ENCODE assay signal across 4 fruit fly cellular contexts in the genomic region with DNA sequence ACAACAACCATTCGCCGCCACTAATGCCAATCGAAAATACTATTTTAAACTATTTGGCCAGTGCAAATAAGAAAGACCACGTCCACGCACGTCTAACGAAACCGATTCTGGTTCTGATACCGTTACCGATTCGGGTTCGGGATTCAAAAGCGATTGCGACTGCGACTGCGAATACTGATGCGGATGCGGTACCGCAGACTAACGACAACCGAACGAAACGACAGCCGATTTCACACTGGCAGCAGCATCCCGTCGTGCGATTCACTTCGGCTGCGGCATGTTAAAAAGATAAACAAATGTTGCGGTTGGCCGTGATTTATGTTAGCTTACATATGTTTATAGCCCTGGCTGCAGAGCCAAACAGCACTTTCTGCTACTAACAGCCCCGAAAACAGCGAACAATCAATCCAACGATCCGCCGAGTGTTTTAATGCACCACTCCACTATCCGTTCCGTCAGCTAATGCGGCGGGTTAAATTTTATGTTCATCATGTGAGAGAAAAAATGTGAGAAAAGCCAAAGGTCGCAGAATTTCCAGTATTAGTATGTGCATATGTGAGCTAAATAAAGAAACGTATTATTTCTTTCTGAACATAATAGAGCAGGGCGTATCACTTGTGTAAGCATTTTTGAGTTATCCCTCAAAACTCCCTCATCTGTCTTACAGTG.
A peak's percentile ranks its signal among the peaks of the same experiment; 100 is the strongest.
TF ChIP-seq lines count a peak whose summit lies in the region.

DIP-epsilon (minus strand) TSS at position 238 of the 669 bp plus-strand sequence.

- TF ChIP-seq CTCF in whole organism, embryonic (GFP tag; optimal IDR thresholded peaks at IDR 0.05; lab: Kevin White, UChicago), result no peak

TF ChIP-seq in whole organism, embryonic, 481 proteins besides CTCF, POLR2A, EP300 and RAD21 (continues in another document):
- peak; percentile 19; the same call in 1 of the 2 replicates for TF ChIP-seq amos (GFP tag; IDR thresholded peaks at IDR 0.05; lab: Robert Waterston, UW; ENCODE audit: partially characterized antibody)
- no peak for TF ChIP-seq CG1233 (GFP tag; optimal IDR thresholded peaks at IDR 0.05; lab: Kevin White, UChicago)
- TF ChIP-seq CG8359 (GFP tag; optimal IDR thresholded peaks at IDR 0.05; lab: Kevin White, UChicago; ENCODE audit: borderline replicate concordance), result no peak
- TF ChIP-seq gcm2 (GFP tag; optimal IDR thresholded peaks at IDR 0.05; lab: Kevin White, UChicago), result no peak
- no peak for TF ChIP-seq zfh2 (GFP tag; optimal IDR thresholded peaks at IDR 0.05; lab: Kevin White, UChicago)
- TF ChIP-seq CG13287 (GFP tag; IDR thresholded peaks at IDR 0.05; lab: Robert Waterston, UW; ENCODE audit: partially characterized antibody), result peak; percentile 24; the same call in 1 of the 2 replicates
- TF ChIP-seq CG8290 (GFP tag; optimal IDR thresholded peaks at IDR 0.05; lab: Kevin White, UChicago), result no peak
- TF ChIP-seq CG8290 (tag; optimal IDR thresholded peaks at IDR 0.05; lab: Kevin White, UChicago), result no peak
- TF ChIP-seq lmd (GFP tag; IDR thresholded peaks at IDR 0.05; lab: Robert Waterston, UW), result no peak
- no peak for TF ChIP-seq Taf1 (GFP tag; IDR thresholded peaks at IDR 0.05; lab: Robert Waterston, UW)
- TF ChIP-seq CG17359 (tag; optimal IDR thresholded peaks at IDR 0.05; lab: Kevin White, UChicago), result no peak
- no peak for TF ChIP-seq dmrt11E (tag; optimal IDR thresholded peaks at IDR 0.05; lab: Kevin White, UChicago)
- TF ChIP-seq vfl (GFP tag; optimal IDR thresholded peaks at IDR 0.05; lab: Kevin White, UChicago), result no peak
- peak in 1 of 2 experiments; percentile 63 for TF ChIP-seq Hr78 (GFP tag; optimal IDR thresholded peaks at IDR 0.05; lab: Kevin White, UChicago)
- TF ChIP-seq pho (GFP tag; optimal IDR thresholded peaks at IDR 0.05; lab: Kevin White, UChicago), result no peak
- no peak for TF ChIP-seq sisA (GFP tag; IDR thresholded peaks at IDR 0.05; lab: Robert Waterston, UW)
- no peak for TF ChIP-seq CHES-1-like (GFP tag; optimal IDR thresholded peaks at IDR 0.05; lab: Kevin White, UChicago)
- no peak for TF ChIP-seq Sry-β (GFP tag; optimal IDR thresholded peaks at IDR 0.05; lab: Kevin White, UChicago)
- TF ChIP-seq Max (GFP tag; optimal IDR thresholded peaks at IDR 0.05; lab: Kevin White, UChicago), result no peak
- no peak for TF ChIP-seq tna (GFP tag; IDR thresholded peaks at IDR 0.05; lab: Robert Waterston, UW; ENCODE audit: partially characterized antibody)

TF ChIP-seq in whole organism, prepupa, 60 proteins besides CTCF, POLR2A, EP300 and RAD21:
- peak; percentile 33 for TF ChIP-seq Eip78C (GFP tag; lab: Kevin White, UChicago)
- peak; percentile 23 for TF ChIP-seq Eip75B (GFP tag; optimal IDR thresholded peaks at IDR 0.05; lab: Kevin White, UChicago)
- no peak for TF ChIP-seq CG8632 (GFP tag; optimal IDR thresholded peaks at IDR 0.05; lab: Kevin White, UChicago)
- TF ChIP-seq eg (GFP tag; IDR thresholded peaks at IDR 0.05; lab: Robert Waterston, UW), result 0 out of 3 replicates have a peak, but pooled peaks have one; percentile 35
- TF ChIP-seq svp (GFP tag; lab: Kevin White, UChicago), result peak; percentile 30
- no peak for TF ChIP-seq pdm3 (GFP tag; optimal IDR thresholded peaks at IDR 0.05; lab: Kevin White, UChicago)

TF ChIP-seq in whole organism, pupa, 21 proteins besides CTCF, POLR2A, EP300 and RAD21:
- TF ChIP-seq CG4496 (GFP tag; IDR thresholded peaks at IDR 0.05; lab: Robert Waterston, UW) (peak; percentile 27; the same call in 1 of the 3 replicates), Snoo (tag; optimal IDR thresholded peaks at IDR 0.05; lab: Kevin White, UChicago) (no peak)
TF ChIP-seq in whole organism, pupa: peak in this region for 1.

TF ChIP-seq in whole organism, wandering third instar larva, 38 proteins besides CTCF, POLR2A, EP300 and RAD21:
- TF ChIP-seq Dif (GFP tag; optimal IDR thresholded peaks at IDR 0.05; lab: Kevin White, UChicago; ENCODE audit: partially characterized antibody) (peak; percentile 29), HLH106 (tag; optimal IDR thresholded peaks at IDR 0.05; lab: Kevin White, UChicago) (no peak)
